Worm (Caenorhabditis elegans): ENCODE data around the gene fkh-8.

Gene fkh-8

DNA sequence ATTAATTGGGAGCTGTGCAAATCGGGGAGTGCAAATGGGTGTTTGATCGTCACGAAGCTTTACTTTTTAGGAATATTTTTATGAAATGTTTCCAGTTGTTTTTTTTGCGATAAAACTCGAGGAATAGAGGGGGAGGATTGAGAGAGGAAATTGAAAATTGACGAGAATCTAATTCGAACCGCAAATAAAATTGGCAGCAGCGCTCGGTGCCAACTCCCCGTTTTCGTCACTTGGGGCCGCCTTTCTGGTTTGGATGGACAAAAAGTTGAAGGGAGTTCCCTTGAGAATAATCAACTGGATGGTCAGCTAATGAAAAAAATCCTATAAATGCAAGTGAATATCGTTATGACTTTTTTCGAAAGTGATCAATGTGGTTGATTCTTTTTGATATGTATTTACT lies 38.9 kb upstream of the fkh-8 start:
- TF ChIP-seq attf-6 (GFP tag; IDR thresholded peaks at IDR 0.05) (no peak), hsf-1 (GFP tag; IDR thresholded peaks at IDR 0.05) (no peak), ztf-28 (GFP tag; IDR thresholded peaks at IDR 0.05) (no peak), ztf-6 (GFP tag; IDR thresholded peaks at IDR 0.05) (no peak), mcd-1 (GFP tag; IDR thresholded peaks at IDR 0.05) (no peak), ccch-3 (GFP tag; optimal IDR thresholded peaks at IDR 0.05) (no peak), nfyb-1 (GFP tag; IDR thresholded peaks at IDR 0.05) (no peak), snpc-4 (GFP tag; optimal IDR thresholded peaks at IDR 0.05) (no peak), snpc-4 (tag; optimal IDR thresholded peaks at IDR 0.05) (no peak), F10E7.11 (tag; optimal IDR thresholded peaks at IDR 0.05) (no peak), F22D6.2 (tag; optimal IDR thresholded peaks at IDR 0.05) (no peak), sptf-2 (GFP tag; optimal IDR thresholded peaks at IDR 0.05) (no peak), B0019.2 (GFP tag; conservative IDR thresholded peaks at IDR 0.05) (no peak), T26A5.8 (tag; optimal IDR thresholded peaks at IDR 0.05) (no peak), fkh-3 (tag; optimal IDR thresholded peaks at IDR 0.05) (no peak)

DNA sequence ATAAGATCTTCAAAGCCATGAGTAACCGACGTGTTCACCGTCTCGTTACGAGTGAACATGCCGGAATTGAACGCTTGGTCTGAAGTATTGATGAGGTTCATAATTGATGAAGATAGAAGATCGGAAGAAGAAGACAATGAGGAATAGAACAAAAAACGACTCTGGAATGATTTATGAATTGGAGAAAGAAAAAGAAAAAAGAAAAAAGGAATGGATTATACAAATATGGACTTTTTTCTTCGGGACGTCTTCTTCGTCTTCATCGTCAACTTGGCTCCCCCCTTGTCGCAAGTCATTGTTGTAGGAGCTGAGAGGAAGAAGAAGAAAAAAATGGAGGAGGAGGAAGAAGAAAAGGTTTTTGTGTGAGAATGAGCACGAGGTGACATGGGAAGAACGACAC lies 35.8 kb upstream of the fkh-8 start, which contains the start of gene srsy-2:
Gene srsy-2, minus strand, starts transcription at position 101 of the 400 bp plus-strand sequence.
- no peak for TF ChIP-seq madf-8 (GFP tag; conservative IDR thresholded peaks at IDR 0.05)
- TF ChIP-seq atf-7 (tag; optimal IDR thresholded peaks at IDR 0.05): no peak
- no peak for TF ChIP-seq attf-3 (GFP tag; conservative IDR thresholded peaks at IDR 0.05)
- no peak for TF ChIP-seq nhr-80 (tag; optimal IDR thresholded peaks at IDR 0.05)
- no peak for TF ChIP-seq C17E4.6 (GFP tag; IDR thresholded peaks at IDR 0.05)
- TF ChIP-seq T26A5.8 (tag; optimal IDR thresholded peaks at IDR 0.05): no peak

- TF ChIP-seq tbx-9 (tag; optimal IDR thresholded peaks at IDR 0.05; ENCODE audit: borderline replicate concordance) (no peak), cebp-2 (GFP tag; IDR thresholded peaks at IDR 0.05) (no peak), cebp-1 (GFP tag; IDR thresholded peaks at IDR 0.05) (no peak), cebp-1 (tag; optimal IDR thresholded peaks at IDR 0.05) (no peak), aptf-3 (GFP tag; IDR thresholded peaks at IDR 0.05) (no peak), Y53G8AR.9 (GFP tag; conservative IDR thresholded peaks at IDR 0.05) (no peak), F57C9.4 (tag; optimal IDR thresholded peaks at IDR 0.05) (no peak), let-526 (GFP tag; IDR thresholded peaks at IDR 0.05) (no peak), him-1 (tag; optimal IDR thresholded peaks at IDR 0.05) (no peak), chd-7 (tag; optimal IDR thresholded peaks at IDR 0.05) (no peak), mes-4 (tag; optimal IDR thresholded peaks at IDR 0.05) (no peak), lsy-27 (tag; optimal IDR thresholded peaks at IDR 0.05; ENCODE audit: borderline replicate concordance, insufficient read depth) (no peak), attf-5 (GFP tag; optimal IDR thresholded peaks at IDR 0.05) (no peak), snpc-1.1 (tag; optimal IDR thresholded peaks at IDR 0.05; ENCODE audit: insufficient read depth) (no peak), F49E8.2 (tag; optimal IDR thresholded peaks at IDR 0.05; ENCODE audit: insufficient read depth) (no peak), xnd-1 (tag; optimal IDR thresholded peaks at IDR 0.05) (no peak)
Observed at ce11 chrII:6223755-6224154, 32.6 kb upstream of the fkh-8 start.

- TF ChIP-seq ceh-91 (GFP tag; IDR thresholded peaks at IDR 0.05) (no peak), sea-2 (GFP tag; IDR thresholded peaks at IDR 0.05) (no peak), egl-18 (GFP tag; IDR thresholded peaks at IDR 0.05) (no peak), lir-1 (GFP tag; conservative IDR thresholded peaks at IDR 0.05) (no peak), egl-44 (GFP tag; IDR thresholded peaks at IDR 0.05) (no peak), F10E7.11 (tag; optimal IDR thresholded peaks at IDR 0.05) (no peak), hlh-12 (tag; optimal IDR thresholded peaks at IDR 0.05) (no peak), rec-8 (tag; optimal IDR thresholded peaks at IDR 0.05) (no peak), bed-1 (GFP tag; IDR thresholded peaks at IDR 0.05) (no peak), ceh-40 (GFP tag; IDR thresholded peaks at IDR 0.05) (no peak), B0035.1 (tag; optimal IDR thresholded peaks at IDR 0.05) (no peak), Y95B8A.8 (GFP tag; IDR thresholded peaks at IDR 0.05) (no peak), unc-130 (GFP tag; optimal IDR thresholded peaks at IDR 0.05) (no peak)
Observed at ce11 chrII:6222558-6222957, 31.4 kb upstream of the fkh-8 start, which contains the start of gene C30B5.6. Gene C30B5.6, minus strand, starts transcription at chrII:6222658.
